Fruit fly (Drosophila melanogaster) whole organism, embryonic: ENCODE data around the gene Fie.

ENCODE experiments used
- Antp ChIP-seq: fragments of 200-800 bp; sonication (Bioruptor generic); optimal IDR thresholded peaks from 3 replicates; lab custom pipeline; 2016; ENCODE audit warnings: missing biosample characterization, missing genetic modification characterization
- B-H1 ChIP-seq: fragments of 200-800 bp; sonication (Bioruptor generic); IDR thresholded peaks from 3 replicates; pipeline ENCODE4 v1.3.6; 2022; ENCODE audit warnings: missing biosample characterization, missing genetic modification characterization
- CG10147 ChIP-seq: fragments of 200-800 bp; sonication (Bioruptor generic); optimal IDR thresholded peaks from 2 replicates; lab custom pipeline; 2019; ENCODE audit warnings: missing biosample characterization, mild to moderate bottlenecking, missing genetic modification characterization, moderate library complexity
- CG10321 ChIP-seq: fragments of 200-800 bp; sonication (Bioruptor generic); IDR thresholded peaks from 2 replicates; pipeline ENCODE4 v1.3.6; 2022; ENCODE audit warnings: missing biosample characterization, missing genetic modification characterization
- CG12155 ChIP-seq: fragments of 200-800 bp; sonication (Bioruptor generic); optimal IDR thresholded peaks from 3 replicates; lab custom pipeline; 2016; ENCODE audit warnings: missing biosample characterization, missing genetic modification characterization
- CG12769 ChIP-seq: fragments of 200-800 bp; sonication (Bioruptor generic); optimal IDR thresholded peaks from 2 replicates; lab custom pipeline; 2019; ENCODE audit warnings: missing biosample characterization, mild to moderate bottlenecking, missing genetic modification characterization, moderate library complexity
- CG15073 ChIP-seq: fragments of 200-800 bp; sonication (Bioruptor generic); optimal IDR thresholded peaks from 2 replicates; lab custom pipeline; 2016; ENCODE audit warnings: missing biosample characterization, missing genetic modification characterization
- CG1602 ChIP-seq: fragments of 200-800 bp; sonication (Bioruptor generic); optimal IDR thresholded peaks from 3 replicates; lab custom pipeline; 2016; ENCODE audit warnings: missing biosample characterization, missing genetic modification characterization
- CG17385 ChIP-seq: fragments of 200-800 bp; sonication (Bioruptor generic); optimal IDR thresholded peaks from 3 replicates; lab custom pipeline; 2018; ENCODE audit warnings: missing biosample characterization, mild to moderate bottlenecking, missing genetic modification characterization
- CG17829 ChIP-seq: fragments of 200-800 bp; optimal IDR thresholded peaks from 2 replicates; lab custom pipeline; 2019; ENCODE audit warnings: missing biosample characterization, mild to moderate bottlenecking, missing genetic modification characterization, moderate library complexity
- CG2889 ChIP-seq: fragments of 200-800 bp; sonication (Bioruptor generic); IDR thresholded peaks from 3 replicates; pipeline ENCODE4 v1.3.6; 2022; ENCODE audit warnings: missing biosample characterization, missing genetic modification characterization
- CG3281 ChIP-seq: fragments of 200-800 bp; sonication (Bioruptor generic); optimal IDR thresholded peaks from 3 replicates; lab custom pipeline; 2017; ENCODE audit warnings: missing biosample characterization, mild to moderate bottlenecking, missing genetic modification characterization
- CG4282 ChIP-seq: fragments of 200-800 bp; sonication (Bioruptor generic); optimal IDR thresholded peaks from 2 replicates; lab custom pipeline; 2016; ENCODE audit warnings: missing biosample characterization, missing genetic modification characterization
- CG4424 ChIP-seq: fragments of 200-800 bp; sonication (Bioruptor generic); optimal IDR thresholded peaks from 3 replicates; lab custom pipeline; 2016; ENCODE audit warnings: missing biosample characterization, missing genetic modification characterization
- CG4617 ChIP-seq: fragments of 200-800 bp; sonication (Bioruptor generic); optimal IDR thresholded peaks from 3 replicates; lab custom pipeline; 2016; ENCODE audit warnings: missing biosample characterization, missing genetic modification characterization, borderline replicate concordance
- CG4707 ChIP-seq: fragments of 200-800 bp; sonication (Bioruptor generic); optimal IDR thresholded peaks from 2 replicates; lab custom pipeline; 2018; ENCODE audit warnings: missing biosample characterization, mild to moderate bottlenecking, missing genetic modification characterization, moderate library complexity
- CG4854 ChIP-seq: fragments of 200-800 bp; sonication (Bioruptor generic); optimal IDR thresholded peaks from 2 replicates; lab custom pipeline; 2016; ENCODE audit warnings: missing biosample characterization, missing genetic modification characterization, inconsistent platforms
- CG6683 ChIP-seq: fragments of 200-800 bp; sonication (Bioruptor generic); optimal IDR thresholded peaks from 2 replicates; lab custom pipeline; 2017; ENCODE audit warnings: missing biosample characterization, mild to moderate bottlenecking, missing genetic modification characterization, missing genetic modification reagents
- CG8290 ChIP-seq, 3 experiments: fragments of 200-800 bp; sonication (Bioruptor generic); optimal IDR thresholded peaks; 2 replicates each; lab custom pipeline; 2016 to 2019; ENCODE audit warnings: missing biosample characterization in 3 of 3, missing genetic modification characterization in 3 of 3, mild to moderate bottlenecking in 2 of 3, moderate library complexity in 1 of 3
- D ChIP-seq, 2 experiments: fragments of 200-800 bp in 1 of 2; fragments of >200 bp in 1 of 2; sonication (Bioruptor generic) in 1 of 2; optimal IDR thresholded peaks; 2 replicates in 1 of 2; 3 replicates in 1 of 2; lab custom pipeline; 2017; ENCODE audit warnings: mild to moderate bottlenecking in 1 of 2, missing biosample characterization in 1 of 2, missing genetic modification characterization in 1 of 2, missing genetic modification reagents in 1 of 2
- E2f1 ChIP-seq: fragments of 200-800 bp; sonication (Bioruptor generic); IDR thresholded peaks from 2 replicates; pipeline ENCODE4 v1.3.6; 2022; ENCODE audit warnings: missing biosample characterization, missing genetic modification characterization
- Ets65A ChIP-seq: fragments of 200-800 bp; sonication (Bioruptor generic); peaks from one replicate; lab custom pipeline; 2016; ENCODE audit warnings: missing biosample characterization, missing genetic modification characterization
- Hey ChIP-seq: fragments of 200-800 bp; sonication (Bioruptor generic); optimal IDR thresholded peaks from 3 replicates; lab custom pipeline; 2018; ENCODE audit warnings: missing biosample characterization, mild to moderate bottlenecking, missing genetic modification characterization
- Kr ChIP-seq: fragments of 200-800 bp; sonication (Bioruptor generic); optimal IDR thresholded peaks from 2 replicates; lab custom pipeline; 2017; ENCODE audit warnings: missing biosample characterization, mild to moderate bottlenecking, missing genetic modification characterization
- Nf-YC ChIP-seq: fragments of 200-800 bp; optimal IDR thresholded peaks from 3 replicates; lab custom pipeline; 2019; ENCODE audit warnings: missing biosample characterization, mild to moderate bottlenecking, missing genetic modification characterization, moderate library complexity
- Opbp ChIP-seq: fragments of 200-800 bp; sonication (Bioruptor generic); IDR thresholded peaks from 3 replicates; pipeline ENCODE4 v1.3.6; 2022; ENCODE audit warnings: missing biosample characterization, missing genetic modification characterization; ENCODE audit not compliant: partially characterized antibody
- Rx ChIP-seq: fragments of 200-800 bp; sonication (Bioruptor generic); IDR thresholded peaks from 2 replicates; pipeline ENCODE4 v1.3.6; 2022; ENCODE audit warnings: missing biosample characterization, missing genetic modification characterization
- Sry-β ChIP-seq: fragments of 200-800 bp; sonication (Bioruptor generic); optimal IDR thresholded peaks from 2 replicates; lab custom pipeline; 2018; ENCODE audit warnings: missing biosample characterization, mild to moderate bottlenecking, missing genetic modification characterization, moderate library complexity
- TFAM ChIP-seq: fragments of 200-800 bp; sonication (Bioruptor generic); optimal IDR thresholded peaks from 2 replicates; lab custom pipeline; 2017; ENCODE audit warnings: missing biosample characterization, missing genetic modification characterization, inconsistent platforms
- bbx ChIP-seq: fragments of 200-800 bp; sonication (Bioruptor generic); IDR thresholded peaks from 2 replicates; pipeline ENCODE4 v1.3.6; 2022; ENCODE audit warnings: missing biosample characterization, missing genetic modification characterization; ENCODE audit not compliant: partially characterized antibody
- chif ChIP-seq, 2 experiments: fragments of 200-800 bp; sonication (Bioruptor generic); optimal IDR thresholded peaks; 3 replicates each; lab custom pipeline; 2016; ENCODE audit warnings: missing biosample characterization in 2 of 2, missing genetic modification characterization in 2 of 2
- chn ChIP-seq: fragments of 200-800 bp; sonication (Bioruptor generic); optimal IDR thresholded peaks from 2 replicates; lab custom pipeline; 2016; ENCODE audit warnings: missing biosample characterization, missing genetic modification characterization
- disco-r ChIP-seq: fragments of 200-800 bp; sonication (Bioruptor generic); optimal IDR thresholded peaks from 2 replicates; lab custom pipeline; 2016; ENCODE audit warnings: missing biosample characterization, missing genetic modification characterization
- dpn ChIP-seq, 2 experiments: fragments of 200-800 bp; sonication (Bioruptor generic); optimal IDR thresholded peaks; 3 replicates each; lab custom pipeline; 2016; ENCODE audit warnings: missing biosample characterization in 2 of 2, missing genetic modification characterization in 2 of 2
- exex ChIP-seq: fragments of 200-800 bp; sonication (Bioruptor generic); optimal IDR thresholded peaks from 4 replicates; lab custom pipeline; 2018; ENCODE audit warnings: missing biosample characterization, mild to moderate bottlenecking, missing genetic modification characterization, moderate library complexity
- gsb-n ChIP-seq: fragments of 200-800 bp; sonication (Bioruptor generic); optimal IDR thresholded peaks from 3 replicates; lab custom pipeline; 2018; ENCODE audit warnings: missing biosample characterization, mild to moderate bottlenecking, missing genetic modification characterization
- hbn ChIP-seq: fragments of 200-800 bp; sonication (Bioruptor generic); IDR thresholded peaks from 2 replicates; pipeline ENCODE4 v1.3.6; 2022; ENCODE audit warnings: missing biosample characterization, missing genetic modification characterization; ENCODE audit not compliant: partially characterized antibody
- ind ChIP-seq: fragments of 200-800 bp; sonication (Bioruptor generic); optimal IDR thresholded peaks from 3 replicates; lab custom pipeline; 2016; ENCODE audit warnings: missing biosample characterization, missing genetic modification characterization
- insv ChIP-seq, 2 experiments: fragments of 200-800 bp; sonication (Bioruptor generic); optimal IDR thresholded peaks; 3 replicates each; lab custom pipeline; 2016 to 2018; ENCODE audit warnings: missing biosample characterization in 2 of 2, missing genetic modification characterization in 2 of 2
- jing ChIP-seq: fragments of 200-800 bp; sonication (Bioruptor generic); optimal IDR thresholded peaks from 2 replicates; lab custom pipeline; 2018; ENCODE audit warnings: missing biosample characterization, mild to moderate bottlenecking, missing genetic modification characterization
- kah ChIP-seq: fragments of 200-800 bp; sonication (Bioruptor generic); optimal IDR thresholded peaks from 2 replicates; lab custom pipeline; 2018; ENCODE audit warnings: missing biosample characterization, mild to moderate bottlenecking, missing genetic modification characterization
- nmo ChIP-seq: fragments of 200-800 bp; sonication (Bioruptor generic); optimal IDR thresholded peaks from 2 replicates; lab custom pipeline; 2018; ENCODE audit warnings: missing biosample characterization, mild to moderate bottlenecking, missing genetic modification characterization, moderate library complexity
- oc ChIP-seq: fragments of 200-800 bp; sonication (Bioruptor generic); optimal IDR thresholded peaks from 2 replicates; lab custom pipeline; 2018; ENCODE audit warnings: missing biosample characterization, mild to moderate bottlenecking, missing genetic modification characterization, moderate library complexity
- onecut ChIP-seq: fragments of 200-800 bp; sonication (Bioruptor generic); IDR thresholded peaks from 2 replicates; pipeline ENCODE4 v1.3.6; 2022; ENCODE audit warnings: missing biosample characterization, missing genetic modification characterization
- pnt ChIP-seq: fragments of 200-800 bp; sonication (Bioruptor generic); optimal IDR thresholded peaks from 3 replicates; lab custom pipeline; 2016; ENCODE audit warnings: missing biosample characterization, missing genetic modification characterization
- sd ChIP-seq: fragments of 200-800 bp; sonication (Bioruptor generic); optimal IDR thresholded peaks from 3 replicates; lab custom pipeline; 2018; ENCODE audit warnings: missing biosample characterization, mild to moderate bottlenecking, missing genetic modification characterization, moderate library complexity
- sens ChIP-seq: fragments of 200-800 bp; sonication (Bioruptor generic); peaks from one replicate; lab custom pipeline; 2016; ENCODE audit warnings: missing biosample characterization, missing genetic modification characterization
- toy ChIP-seq: fragments of 200-800 bp; sonication (Bioruptor generic); IDR thresholded peaks from 2 replicates; pipeline ENCODE4 v1.3.6; 2022; ENCODE audit warnings: missing biosample characterization, missing genetic modification characterization
- wor ChIP-seq: fragments of 200-800 bp; sonication (Bioruptor generic); IDR thresholded peaks from 2 replicates; pipeline ENCODE4 v1.3.6; 2022; ENCODE audit warnings: missing biosample characterization, missing genetic modification characterization
- zen ChIP-seq: fragments of 200-800 bp; sonication (Bioruptor generic); optimal IDR thresholded peaks from 3 replicates; lab custom pipeline; 2018; ENCODE audit warnings: missing biosample characterization, mild to moderate bottlenecking, missing genetic modification characterization, moderate library complexity

The Fie gene

DNA sequence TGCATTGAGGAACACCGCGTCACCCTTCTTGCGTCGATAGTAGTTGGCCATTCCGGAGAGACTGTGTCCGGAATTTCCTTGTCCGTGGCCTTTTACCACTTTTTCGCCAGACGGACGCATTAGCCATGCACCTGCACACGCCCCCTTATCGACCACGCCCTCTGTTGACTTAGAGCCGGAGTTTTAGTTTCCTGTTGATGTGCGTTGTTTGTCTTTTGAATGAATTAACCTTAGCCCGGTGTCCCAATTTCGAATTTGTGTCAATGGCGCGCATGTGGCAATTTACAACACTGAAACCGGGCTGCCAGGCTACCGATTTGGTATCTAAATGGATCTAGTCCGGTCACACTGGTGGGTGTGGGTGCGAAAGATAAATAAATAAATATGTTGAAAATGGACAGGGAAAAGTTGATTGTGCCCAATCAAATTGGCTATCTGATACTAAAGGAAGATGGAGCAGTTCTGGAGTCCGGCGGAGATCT lies 4.2 kb downstream of the Fie start, which contains the start of the genes Gr63a and Lamtor4 (continued):
- TF ChIP-seq gsb-n (tag; lab: Kevin White, UChicago) (no peak), dpn (GFP tag; optimal IDR thresholded peaks at IDR 0.05; lab: Kevin White, UChicago) (peak; percentile 27 to 28), CG12155 (peak; percentile 5), sens (GFP tag; lab: Kevin White, UChicago) (peak; percentile 82), toy (no peak), disco-r (GFP tag; lab: Kevin White, UChicago) (no peak), CG3281 (peak; percentile 10), B-H1 (GFP tag; lab: Robert Waterston, UW) (no peak), wor (GFP tag; lab: Robert Waterston, UW) (no peak), ind (GFP tag; lab: Kevin White, UChicago) (no peak), nmo (GFP tag; lab: Kevin White, UChicago) (peak; percentile 38), Kr (GFP tag; lab: Kevin White, UChicago) (no peak), Ets65A (peak; percentile 56), CG10147 (no peak), chif (GFP tag; optimal IDR thresholded peaks at IDR 0.05; lab: Kevin White, UChicago) (no peak), CG17385 (no peak), jing (GFP tag; lab: Kevin White, UChicago) (no peak), pnt (GFP tag; lab: Kevin White, UChicago) (no peak), insv (GFP tag; optimal IDR thresholded peaks at IDR 0.05; lab: Kevin White, UChicago) (no peak), CG10321 (GFP tag; lab: Robert Waterston, UW) (no peak), TFAM (GFP tag; lab: Kevin White, UChicago) (no peak), hbn (GFP tag; lab: Robert Waterston, UW) (no peak), Nf-YC (tag; lab: Kevin White, UChicago) (peak; percentile 32)

- TF ChIP-seq CG8290 (GFP tag; optimal IDR thresholded peaks at IDR 0.05; lab: Kevin White, UChicago) (peak; percentile 67), CG8290 (tag; optimal IDR thresholded peaks at IDR 0.05; lab: Kevin White, UChicago) (peak; percentile 56 to 82), CG4617 (GFP tag; lab: Kevin White, UChicago) (peak; percentile 89), kah (no peak), oc (tag; lab: Kevin White, UChicago) (peak; percentile 57), CG4282 (GFP tag; lab: Kevin White, UChicago) (peak; percentile 21), CG12769 (peak; percentile 70), Opbp (GFP tag; lab: Robert Waterston, UW) (no peak), D (optimal IDR thresholded peaks at IDR 0.05; lab: Kevin White, UChicago) (no peak), D (GFP tag; optimal IDR thresholded peaks at IDR 0.05; lab: Kevin White, UChicago) (peak; percentile 21), bbx (GFP tag; lab: Robert Waterston, UW) (no peak), CG17829 (tag; lab: Kevin White, UChicago) (peak; percentile 58), nmo (GFP tag; lab: Kevin White, UChicago) (peak; percentile 47), zen (tag; lab: Kevin White, UChicago) (peak; percentile 29), Rx (no peak), CG15073 (no peak), Sry-β (peak; percentile 6), CG1602 (peak; percentile 66), E2f1 (GFP tag; lab: Robert Waterston, UW) (no peak), chn (GFP tag; lab: Kevin White, UChicago) (peak; percentile 62), CG4707 (peak; percentile 44), Hey (tag; lab: Kevin White, UChicago) (peak; percentile 46), CG2889 (GFP tag; lab: Robert Waterston, UW) (no peak), CG4424 (peak; percentile 68), CG4854 (GFP tag; lab: Kevin White, UChicago) (peak; percentile 70), exex (no peak), onecut (GFP tag; lab: Robert Waterston, UW) (peak; percentile 57), Antp (peak; percentile 61), sd (tag; lab: Kevin White, UChicago) (peak; percentile 57), CG6683 (GFP tag; lab: Kevin White, UChicago) (no peak)
Observed at dm6 chr3L:3898978-3899377, 6.6 kb downstream of the Fie start, which contains the start of gene Ccz1. Gene Ccz1 (minus strand): TSS chr3L:3899156.
